Fruit fly (Drosophila melanogaster): ENCODE data around the gene Sfp24Ba.

Sfp24Ba gene

dm6 chr2L:3647521-3648172 lies 20.7 kb downstream of the Sfp24Ba start (continued):
- TF ChIP-seq hkb (optimal IDR thresholded peaks at IDR 0.05): no peak
- TF ChIP-seq hkb (GFP tag; IDR thresholded peaks at IDR 0.05): peak; percentile 22; the same call in 1 of the 2 replicates
- no peak for TF ChIP-seq Lhr (GFP tag; optimal IDR thresholded peaks at IDR 0.05)
- peak in 1 of 2 experiments; percentile 26 for TF ChIP-seq Hr51 (GFP tag; optimal IDR thresholded peaks at IDR 0.05)
- no peak for TF ChIP-seq jing (GFP tag; optimal IDR thresholded peaks at IDR 0.05)
- peak; percentile 56 for TF ChIP-seq CG3407 (GFP tag; optimal IDR thresholded peaks at IDR 0.05)
- TF ChIP-seq vfl (GFP tag; optimal IDR thresholded peaks at IDR 0.05): no peak
- TF ChIP-seq CG15011 (GFP tag; optimal IDR thresholded peaks at IDR 0.05): no peak
- peak; percentile 42 for TF ChIP-seq Sox100B (GFP tag; optimal IDR thresholded peaks at IDR 0.05)
- no peak for TF ChIP-seq CG10462 (GFP tag; optimal IDR thresholded peaks at IDR 0.05)
- no peak for TF ChIP-seq oc (tag; optimal IDR thresholded peaks at IDR 0.05)
- no peak for TF ChIP-seq tna (GFP tag; IDR thresholded peaks at IDR 0.05; ENCODE audit: partially characterized antibody)
- peak; percentile 60 for TF ChIP-seq CG15601 (tag; optimal IDR thresholded peaks at IDR 0.05)
- no peak for TF ChIP-seq CG15479 (GFP tag; optimal IDR thresholded peaks at IDR 0.05)
- no peak for TF ChIP-seq Mes4 (GFP tag; optimal IDR thresholded peaks at IDR 0.05)
- peak; percentile 33 for TF ChIP-seq CG33557 (GFP tag; optimal IDR thresholded peaks at IDR 0.05)
- no peak for TF ChIP-seq lov (optimal IDR thresholded peaks at IDR 0.05)
- no peak for TF ChIP-seq lov (GFP tag; IDR thresholded peaks at IDR 0.05)
- no peak for TF ChIP-seq HmgD (GFP tag; optimal IDR thresholded peaks at IDR 0.05)
- no peak for TF ChIP-seq Hand (GFP tag; optimal IDR thresholded peaks at IDR 0.05)
- TF ChIP-seq sc (optimal IDR thresholded peaks at IDR 0.05): no peak
- TF ChIP-seq sc (GFP tag; optimal IDR thresholded peaks at IDR 0.05): peak; percentile 33
- TF ChIP-seq CG32772 (GFP tag; IDR thresholded peaks at IDR 0.05): no peak
- peak; percentile 62 for TF ChIP-seq sens (GFP tag)
- TF ChIP-seq CG14014 (GFP tag; IDR thresholded peaks at IDR 0.05): no peak
- no peak for TF ChIP-seq Scr (GFP tag; IDR thresholded peaks at IDR 0.05; ENCODE audit: partially characterized antibody)
- TF ChIP-seq ci (GFP tag; IDR thresholded peaks at IDR 0.05): 0 out of 3 replicates have a peak, but pooled peaks have one; percentile 39
- peak; percentile 54 for TF ChIP-seq Asciz (GFP tag; optimal IDR thresholded peaks at IDR 0.05)
- no peak for TF ChIP-seq ase (GFP tag; IDR thresholded peaks at IDR 0.05)
- no peak for TF ChIP-seq Fer2 (tag; optimal IDR thresholded peaks at IDR 0.05)
- peak; percentile 20 for TF ChIP-seq CG12391 (tag; optimal IDR thresholded peaks at IDR 0.05)
- TF ChIP-seq NfI (GFP tag; optimal IDR thresholded peaks at IDR 0.05): no peak
- TF ChIP-seq pzg (GFP tag; optimal IDR thresholded peaks at IDR 0.05): no peak
- peak; percentile 30 for TF ChIP-seq CG11504 (tag; optimal IDR thresholded peaks at IDR 0.05)
- peak; percentile 26 for TF ChIP-seq CG2712 (tag; optimal IDR thresholded peaks at IDR 0.05)
- no peak for TF ChIP-seq CG2116 (GFP tag; optimal IDR thresholded peaks at IDR 0.05)

dm6 chr2L:3646041-3646440 lies 22.3 kb downstream of the Sfp24Ba start:
- TF ChIP-seq sna (GFP tag; IDR thresholded peaks at IDR 0.05; ENCODE audit: partially characterized antibody): 0 out of 2 replicates have a peak, but pooled peaks have one; percentile 26
- no peak for TF ChIP-seq CG18476 (GFP tag; optimal IDR thresholded peaks at IDR 0.05)
- no peak for TF ChIP-seq CG9932 (GFP tag; IDR thresholded peaks at IDR 0.05)
- no peak for TF ChIP-seq CG9609 (GFP tag; optimal IDR thresholded peaks at IDR 0.05)
- TF ChIP-seq Rfx (GFP tag; IDR thresholded peaks at IDR 0.05): peak; percentile 11; the same call in 1 of the 2 replicates
- TF ChIP-seq cad (GFP tag; optimal IDR thresholded peaks at IDR 0.05): no peak
- TF ChIP-seq wek (GFP tag; optimal IDR thresholded peaks at IDR 0.05): no peak
- peak; percentile 56 for TF ChIP-seq Scr (GFP tag; IDR thresholded peaks at IDR 0.05; ENCODE audit: partially characterized antibody)
- no peak for TF ChIP-seq CG1233 (GFP tag; optimal IDR thresholded peaks at IDR 0.05)
- TF ChIP-seq CG8359 (GFP tag; optimal IDR thresholded peaks at IDR 0.05; ENCODE audit: borderline replicate concordance): no peak
- TF ChIP-seq vnd (GFP tag; IDR thresholded peaks at IDR 0.05; ENCODE audit: partially characterized antibody): 0 out of 3 replicates have a peak, but pooled peaks have one; percentile 11
- no peak for TF ChIP-seq CG34422 (GFP tag; IDR thresholded peaks at IDR 0.05)
- no peak for TF ChIP-seq Dfd (GFP tag; optimal IDR thresholded peaks at IDR 0.05)
- TF ChIP-seq row (GFP tag; IDR thresholded peaks at IDR 0.05): peak; percentile 13; the same call in 1 of the 3 replicates
- peak; percentile 76; the same call in 2 of the 4 replicates for TF ChIP-seq chinmo (GFP tag; IDR thresholded peaks at IDR 0.05; ENCODE audit: partially characterized antibody)
- no peak for TF ChIP-seq CG33213 (GFP tag; optimal IDR thresholded peaks at IDR 0.05)
